Fruit fly (Drosophila melanogaster) whole organism, wandering third instar larva: Measurements from ENCODE around the gene yellow-h.

Experiments
- CrebA ChIP-seq: fragments of 200-800 bp; sonication (Bioruptor generic); optimal IDR thresholded peaks from 2 replicates; lab custom pipeline; 2016; ENCODE audit warnings: missing biosample characterization, mild to moderate bottlenecking, missing genetic modification characterization, borderline replicate concordance
- Dfd ChIP-seq: fragments of >200 bp; optimal IDR thresholded peaks from 2 replicates; lab custom pipeline; 2017; ENCODE audit warnings: missing biosample characterization, missing genetic modification characterization
- Hnf4 ChIP-seq: fragments of 200-800 bp; sonication (Bioruptor generic); optimal IDR thresholded peaks from 2 replicates; lab custom pipeline; 2016; ENCODE audit warnings: missing biosample characterization, mild to moderate bottlenecking, missing genetic modification characterization
- Hr83 ChIP-seq: fragments of 200-300 bp; sonication (Bioruptor generic); optimal IDR thresholded peaks from 2 replicates; lab custom pipeline; 2016; ENCODE audit warnings: missing biosample characterization, mild to moderate bottlenecking, missing genetic modification characterization, moderate library complexity; ENCODE audit not compliant: poor library complexity, severe bottlenecking
- Jra ChIP-seq: sonication (Bioruptor generic); optimal IDR thresholded peaks from 2 replicates; lab custom pipeline; 2016; ENCODE audit warnings: missing biosample characterization, missing genetic modification characterization
- brk ChIP-seq: fragments of 200-800 bp; sonication (Bioruptor generic); optimal IDR thresholded peaks from 2 replicates; lab custom pipeline; 2016; ENCODE audit warnings: missing biosample characterization, mild to moderate bottlenecking, missing genetic modification characterization
- ey ChIP-seq: fragments of 200-800 bp; sonication (Bioruptor generic); optimal IDR thresholded peaks from 2 replicates; lab custom pipeline; 2016; ENCODE audit warnings: missing biosample characterization, missing genetic modification characterization
- foxo ChIP-seq, 2 experiments: fragments of 200-800 bp; sonication (Bioruptor generic); optimal IDR thresholded peaks; 2 replicates in 1 of 2; 3 replicates in 1 of 2; lab custom pipeline; 2016 to 2017; ENCODE audit warnings: missing biosample characterization in 2 of 2, missing genetic modification characterization in 2 of 2
- h ChIP-seq: fragments of 200-800 bp; sonication (Bioruptor generic); optimal IDR thresholded peaks from 3 replicates; lab custom pipeline; 2016; ENCODE audit warnings: missing biosample characterization, mild to moderate bottlenecking, missing genetic modification characterization
- lola ChIP-seq: fragments of >200 bp; optimal IDR thresholded peaks from 2 replicates; lab custom pipeline; 2017; ENCODE audit warnings: missing biosample characterization, missing genetic modification characterization
- rgr ChIP-seq: fragments of 200-800 bp; sonication (Bioruptor generic); optimal IDR thresholded peaks from 3 replicates; lab custom pipeline; 2016; ENCODE audit warnings: missing biosample characterization, mild to moderate bottlenecking, missing genetic modification characterization
- usp ChIP-seq: fragments of >200 bp; optimal IDR thresholded peaks from 2 replicates; lab custom pipeline; 2017; ENCODE audit warnings: missing biosample characterization, missing genetic modification characterization
- woc ChIP-seq: sonication (Bioruptor generic); optimal IDR thresholded peaks from 2 replicates; lab custom pipeline; 2016; ENCODE audit warnings: missing biosample characterization, mild to moderate bottlenecking, missing genetic modification characterization

dm6 chr4:210011-210649 is 17.6 kb upstream of the yellow-h start, which contains the start of gene Crk:
- TF ChIP-seq Hr83 (GFP tag; lab: Kevin White, UChicago) (peak; percentile 28), CrebA (GFP tag; lab: Kevin White, UChicago) (no peak), brk (GFP tag; lab: Kevin White, UChicago) (peak; percentile 35), Dfd (GFP tag; lab: Kevin White, UChicago) (no peak), ey (no peak), foxo (GFP tag; optimal IDR thresholded peaks at IDR 0.05; lab: Kevin White, UChicago) (no peak), h (no peak), Jra (no peak), lola (peak; percentile 90), woc (peak; percentile 86), usp (GFP tag; lab: Kevin White, UChicago) (no peak), rgr (GFP tag; lab: Kevin White, UChicago) (no peak), Hnf4 (peak; percentile 4)
